Fruit fly (Drosophila melanogaster) whole organism, embryonic: ENCODE results near the gene CG10383.
A peak's percentile ranks its signal among the peaks of the same experiment; 100 is the strongest.

Source experiments
- CG10209 ChIP-seq: fragments of 200-800 bp; sonication (Bioruptor generic); optimal IDR thresholded peaks from 3 replicates; lab custom pipeline; 2017; ENCODE audit warnings: missing biosample characterization, mild to moderate bottlenecking, missing genetic modification characterization, missing genetic modification reagents
- CG1024 ChIP-seq: fragments of 200-800 bp; sonication (Bioruptor generic); IDR thresholded peaks from 2 replicates; pipeline ENCODE4 v1.3.6; 2022; ENCODE audit warnings: missing biosample characterization, missing genetic modification characterization
- CG10321 ChIP-seq: fragments of 200-800 bp; sonication (Bioruptor generic); IDR thresholded peaks from 2 replicates; pipeline ENCODE4 v1.3.6; 2022; ENCODE audit warnings: missing biosample characterization, missing genetic modification characterization
- CG11093 ChIP-seq: fragments of 200-800 bp; sonication (Bioruptor generic); IDR thresholded peaks from 3 replicates; pipeline ENCODE4 v1.3.6; 2022; ENCODE audit warnings: missing biosample characterization, missing genetic modification characterization
- CG11247 ChIP-seq: fragments of 200-800 bp; sonication (Bioruptor generic); IDR thresholded peaks from 2 replicates; pipeline ENCODE4 v1.3.6; 2022; ENCODE audit warnings: missing biosample characterization, missing genetic modification characterization
- CG11398 ChIP-seq: fragments of 200-800 bp; sonication (Bioruptor generic); optimal IDR thresholded peaks from 2 replicates; lab custom pipeline; 2016; ENCODE audit warnings: missing biosample characterization, missing genetic modification characterization
- CG11695 ChIP-seq: fragments of 200-800 bp; sonication (Bioruptor generic); IDR thresholded peaks from 3 replicates; pipeline ENCODE4 v1.3.6; 2022; ENCODE audit warnings: missing biosample characterization, missing genetic modification characterization
- CG12155 ChIP-seq: fragments of 200-800 bp; sonication (Bioruptor generic); optimal IDR thresholded peaks from 3 replicates; lab custom pipeline; 2016; ENCODE audit warnings: missing biosample characterization, missing genetic modification characterization
- CG12236 ChIP-seq: fragments of 200-800 bp; sonication (Bioruptor generic); optimal IDR thresholded peaks from 2 replicates; lab custom pipeline; 2016; ENCODE audit warnings: missing biosample characterization, missing genetic modification characterization
- CG14014 ChIP-seq: fragments of 200-800 bp; sonication (Bioruptor generic); IDR thresholded peaks from 2 replicates; pipeline ENCODE4 v1.3.6; 2022; ENCODE audit warnings: missing biosample characterization, missing genetic modification characterization
- CG15696 ChIP-seq: fragments of 200-800 bp; sonication (Bioruptor generic); optimal IDR thresholded peaks from 2 replicates; lab custom pipeline; 2019; ENCODE audit warnings: missing biosample characterization, mild to moderate bottlenecking, missing genetic modification characterization, moderate library complexity
- CG18764 ChIP-seq: fragments of 200-800 bp; sonication (Bioruptor generic); optimal IDR thresholded peaks from 3 replicates; lab custom pipeline; 2016; ENCODE audit warnings: missing biosample characterization, missing genetic modification characterization
- CG2129 ChIP-seq: fragments of 200-800 bp; sonication (Bioruptor generic); IDR thresholded peaks from 2 replicates; pipeline ENCODE4 v1.3.6; 2022; ENCODE audit warnings: missing biosample characterization, missing genetic modification characterization; ENCODE audit not compliant: partially characterized antibody
- CG2889 ChIP-seq: fragments of 200-800 bp; sonication (Bioruptor generic); IDR thresholded peaks from 3 replicates; pipeline ENCODE4 v1.3.6; 2022; ENCODE audit warnings: missing biosample characterization, missing genetic modification characterization
- CG30431 ChIP-seq: fragments of 200-800 bp; sonication (Bioruptor generic); optimal IDR thresholded peaks from 2 replicates; lab custom pipeline; 2017; ENCODE audit warnings: missing biosample characterization, missing genetic modification characterization
- CG3726 ChIP-seq: fragments of 200-800 bp; sonication (Bioruptor generic); IDR thresholded peaks from 3 replicates; pipeline ENCODE4, ENCODE4 v1.3.6; 2022; ENCODE audit warnings: missing biosample characterization, missing genetic modification characterization
- CG8290 ChIP-seq, 3 experiments: fragments of 200-800 bp; sonication (Bioruptor generic); optimal IDR thresholded peaks; 2 replicates each; lab custom pipeline; 2016 to 2019; ENCODE audit warnings: missing biosample characterization in 3 of 3, missing genetic modification characterization in 3 of 3, mild to moderate bottlenecking in 2 of 3, moderate library complexity in 1 of 3
- CG9609 ChIP-seq: fragments of 200-800 bp; sonication (Bioruptor generic); optimal IDR thresholded peaks from 3 replicates; lab custom pipeline; 2016; ENCODE audit warnings: missing biosample characterization, missing genetic modification characterization
- CG9727 ChIP-seq: fragments of 200-800 bp; sonication (Bioruptor generic); optimal IDR thresholded peaks from 3 replicates; lab custom pipeline; 2017; ENCODE audit warnings: missing biosample characterization, mild to moderate bottlenecking, missing genetic modification characterization
- Dref ChIP-seq: fragments of 200-800 bp; sonication (Bioruptor generic); IDR thresholded peaks from 2 replicates; pipeline ENCODE4 v1.3.6; 2022; ENCODE audit warnings: missing biosample characterization, missing genetic modification characterization
- Ets97D ChIP-seq: fragments of 200-800 bp; sonication (Bioruptor generic); optimal IDR thresholded peaks from 3 replicates; lab custom pipeline; 2016; ENCODE audit warnings: missing biosample characterization, missing genetic modification characterization
- Fer1 ChIP-seq: fragments of 200-800 bp; sonication (Bioruptor generic); optimal IDR thresholded peaks from 2 replicates; lab custom pipeline; 2017; ENCODE audit warnings: missing biosample characterization, mild to moderate bottlenecking, missing genetic modification characterization
- HHEX ChIP-seq: fragments of 200-800 bp; sonication (Bioruptor generic); optimal IDR thresholded peaks from 3 replicates; lab custom pipeline; 2017; ENCODE audit warnings: missing biosample characterization, mild to moderate bottlenecking, missing genetic modification characterization, missing genetic modification reagents
- HmgZ ChIP-seq: fragments of 200-800 bp; sonication (Bioruptor generic); optimal IDR thresholded peaks from 2 replicates; lab custom pipeline; 2018; ENCODE audit warnings: missing biosample characterization, mild to moderate bottlenecking, missing genetic modification characterization
- Mrtf ChIP-seq: fragments of 200-800 bp; sonication (Bioruptor generic); IDR thresholded peaks from 3 replicates; pipeline ENCODE4 v1.3.6; 2022; ENCODE audit warnings: missing biosample characterization, missing genetic modification characterization
- NK7.1 ChIP-seq: fragments of 200-800 bp; sonication (Bioruptor generic); optimal IDR thresholded peaks from 3 replicates; lab custom pipeline; 2016; ENCODE audit warnings: missing biosample characterization, missing genetic modification characterization
- Sox100B ChIP-seq: fragments of 200-800 bp; sonication (Bioruptor generic); optimal IDR thresholded peaks from 3 replicates; lab custom pipeline; 2018; ENCODE audit warnings: missing biosample characterization, mild to moderate bottlenecking, missing genetic modification characterization
- Tbp ChIP-seq: fragments of >200 bp; optimal IDR thresholded peaks from 2 replicates; lab custom pipeline; 2018; ENCODE audit warnings: missing biosample characterization, missing genetic modification characterization
- Vsx1 ChIP-seq: fragments of 200-800 bp; sonication (Bioruptor generic); optimal IDR thresholded peaks from 2 replicates; lab custom pipeline; 2017; ENCODE audit warnings: missing biosample characterization, mild to moderate bottlenecking, missing genetic modification characterization, missing genetic modification reagents
- YL-1 ChIP-seq: fragments of 200-800 bp; sonication (Bioruptor generic); optimal IDR thresholded peaks from 3 replicates; lab custom pipeline; 2017; ENCODE audit warnings: missing biosample characterization, mild to moderate bottlenecking, missing genetic modification characterization
- cg ChIP-seq: fragments of 200-800 bp; sonication (Bioruptor generic); optimal IDR thresholded peaks from 3 replicates; lab custom pipeline; 2019; ENCODE audit warnings: missing biosample characterization, mild to moderate bottlenecking, missing genetic modification characterization, moderate library complexity
- crol ChIP-seq: fragments of 200-800 bp; sonication (Bioruptor generic); IDR thresholded peaks from 2 replicates; pipeline ENCODE4 v1.3.6; 2022; ENCODE audit warnings: missing biosample characterization, missing genetic modification characterization
- cwo ChIP-seq: fragments of 200-800 bp; sonication (Bioruptor generic); optimal IDR thresholded peaks from 3 replicates; lab custom pipeline; 2017; ENCODE audit warnings: missing biosample characterization, missing genetic modification characterization, mild to moderate bottlenecking, moderate library complexity, missing genetic modification reagents
- emc ChIP-seq: fragments of 200-800 bp; sonication (Bioruptor generic); optimal IDR thresholded peaks from 2 replicates; lab custom pipeline; 2016; ENCODE audit warnings: missing biosample characterization, missing genetic modification characterization
- ewg ChIP-seq: fragments of 200-800 bp; sonication (Bioruptor generic); optimal IDR thresholded peaks from 3 replicates; lab custom pipeline; 2017; ENCODE audit warnings: mild to moderate bottlenecking, missing biosample characterization, missing genetic modification reagents, missing genetic modification characterization
- exex ChIP-seq: fragments of 200-800 bp; sonication (Bioruptor generic); optimal IDR thresholded peaks from 4 replicates; lab custom pipeline; 2018; ENCODE audit warnings: missing biosample characterization, mild to moderate bottlenecking, missing genetic modification characterization, moderate library complexity
- grau ChIP-seq: fragments of 200-800 bp; optimal IDR thresholded peaks from 3 replicates; lab custom pipeline; 2019; ENCODE audit warnings: missing biosample characterization, mild to moderate bottlenecking, missing genetic modification characterization, moderate library complexity
- hth ChIP-seq: fragments of >200 bp; optimal IDR thresholded peaks from 2 replicates; lab custom pipeline; 2017; ENCODE audit warnings: inconsistent platforms
- lola ChIP-seq, 3 experiments: fragments of >200 bp in 2 of 3; fragments of 200-800 bp in 1 of 3; sonication (Bioruptor generic) in 1 of 3; optimal IDR thresholded peaks; 2 replicates each; lab custom pipeline; 2017 to 2019; ENCODE audit warnings: missing biosample characterization in 3 of 3, missing genetic modification characterization in 3 of 3, mild to moderate bottlenecking in 1 of 3, moderate library complexity in 1 of 3
- mirr ChIP-seq: fragments of 200-800 bp; sonication (Bioruptor generic); optimal IDR thresholded peaks from 3 replicates; lab custom pipeline; 2018; ENCODE audit warnings: missing biosample characterization, mild to moderate bottlenecking, missing genetic modification characterization
- nerfin-1 ChIP-seq: fragments of 200-800 bp; sonication (Bioruptor generic); optimal IDR thresholded peaks from 3 replicates; lab custom pipeline; 2019; ENCODE audit warnings: missing biosample characterization, mild to moderate bottlenecking, missing genetic modification characterization, moderate library complexity
- oc ChIP-seq: fragments of 200-800 bp; sonication (Bioruptor generic); optimal IDR thresholded peaks from 2 replicates; lab custom pipeline; 2018; ENCODE audit warnings: missing biosample characterization, mild to moderate bottlenecking, missing genetic modification characterization, moderate library complexity
- org-1 ChIP-seq: fragments of 200-800 bp; sonication (Bioruptor generic); optimal IDR thresholded peaks from 2 replicates; lab custom pipeline; 2017; ENCODE audit warnings: missing biosample characterization, missing genetic modification characterization
- rib ChIP-seq: fragments of 200-800 bp; sonication (Bioruptor generic); IDR thresholded peaks from 2 replicates; pipeline ENCODE4 v1.3.6; 2022; ENCODE audit warnings: missing biosample characterization, missing genetic modification characterization
- sens ChIP-seq: fragments of 200-800 bp; sonication (Bioruptor generic); peaks from one replicate; lab custom pipeline; 2016; ENCODE audit warnings: missing biosample characterization, missing genetic modification characterization
- seq ChIP-seq: fragments of 200-800 bp; sonication (Bioruptor generic); IDR thresholded peaks from 2 replicates; pipeline ENCODE4 v1.3.6; 2022; ENCODE audit warnings: missing biosample characterization, missing genetic modification characterization
- sna ChIP-seq: fragments of 200-800 bp; sonication (Bioruptor generic); IDR thresholded peaks from 2 replicates; pipeline ENCODE4 v1.3.6; 2022; ENCODE audit warnings: missing biosample characterization, missing genetic modification characterization; ENCODE audit not compliant: partially characterized antibody
- tgo ChIP-seq: fragments of 200-800 bp; sonication (Bioruptor generic); IDR thresholded peaks from 3 replicates; pipeline ENCODE4 v1.3.6; 2022; ENCODE audit warnings: missing biosample characterization, missing genetic modification characterization
- usp ChIP-seq: fragments of >200 bp; optimal IDR thresholded peaks from 2 replicates; lab custom pipeline; 2017; ENCODE audit warnings: missing biosample characterization, missing genetic modification characterization
- zfh1 ChIP-seq: fragments of 200-800 bp; sonication (Bioruptor generic); IDR thresholded peaks from 3 replicates; pipeline ENCODE4 v1.3.6; 2022; ENCODE audit warnings: missing biosample characterization, missing genetic modification characterization

The CG10383 gene

dm6 chr2L:18695404-18695804 is at the start of gene CG10383, which contains the start of gene CG10338 (continued):
- TF ChIP-seq emc (GFP tag; lab: Kevin White, UChicago) (peak; percentile 82), oc (tag; lab: Kevin White, UChicago) (peak; percentile 79), zfh1 (GFP tag; lab: Robert Waterston, UW) (peak; percentile 93), Tbp (GFP tag; lab: Kevin White, UChicago) (no peak), nerfin-1 (tag; lab: Kevin White, UChicago) (peak; percentile 57), CG9609 (peak; percentile 95), sna (GFP tag; lab: Robert Waterston, UW) (no peak), CG1024 (GFP tag; lab: Robert Waterston, UW) (peak; percentile 83), CG10209 (GFP tag; lab: Kevin White, UChicago) (peak; percentile 78), usp (GFP tag; lab: Kevin White, UChicago) (no peak), tgo (GFP tag; lab: Robert Waterston, UW) (peak; percentile 87), CG11247 (GFP tag; lab: Robert Waterston, UW) (peak; percentile 90), CG11093 (GFP tag; lab: Robert Waterston, UW) (peak; percentile 76; the same call in 1 of the 3 replicates), HmgZ (tag; lab: Kevin White, UChicago) (peak; percentile 90), CG12236 (GFP tag; lab: Kevin White, UChicago) (peak; percentile 79), sens (GFP tag; lab: Kevin White, UChicago) (peak; percentile 96), CG18764 (peak; percentile 62), cwo (GFP tag; lab: Kevin White, UChicago) (peak; percentile 80), mirr (GFP tag; lab: Kevin White, UChicago) (peak; percentile 41), CG12155 (peak; percentile 92), NK7.1 (GFP tag; lab: Kevin White, UChicago) (peak; percentile 73), Dref (GFP tag; lab: Robert Waterston, UW) (peak; percentile 38; the same call in 1 of the 2 replicates), CG2129 (GFP tag; lab: Robert Waterston, UW) (no peak), CG2889 (peak; percentile 83), cg (no peak), YL-1 (GFP tag; lab: Kevin White, UChicago) (peak; percentile 80), seq (peak; percentile 84), CG14014 (peak; percentile 88), lola (GFP tag; optimal IDR thresholded peaks at IDR 0.05; lab: Kevin White, UChicago) (peak in 1 of 3 experiments; percentile 60), Ets97D (GFP tag; lab: Kevin White, UChicago) (peak; percentile 88), CG15696 (tag; lab: Kevin White, UChicago) (peak; percentile 20), CG30431 (peak; percentile 72), rib (GFP tag; lab: Robert Waterston, UW) (peak; percentile 85), CG11695 (GFP tag; lab: Robert Waterston, UW) (peak; percentile 75), org-1 (GFP tag; lab: Kevin White, UChicago) (peak; percentile 57), crol (peak; percentile 43; the same call in 1 of the 2 replicates), Sox100B (GFP tag; lab: Kevin White, UChicago) (peak; percentile 41), HHEX (GFP tag; lab: Kevin White, UChicago) (peak; percentile 65), hth (lab: Kevin White, UChicago) (no peak), Fer1 (GFP tag; lab: Kevin White, UChicago) (peak; percentile 81), grau (tag; lab: Kevin White, UChicago) (peak; percentile 78), CG8290 (GFP tag; optimal IDR thresholded peaks at IDR 0.05; lab: Kevin White, UChicago) (peak; percentile 48), CG8290 (tag; optimal IDR thresholded peaks at IDR 0.05; lab: Kevin White, UChicago) (peak in 1 of 2 experiments; percentile 94), CG10321 (GFP tag; lab: Robert Waterston, UW) (peak; percentile 75), CG3726 (GFP tag; lab: Robert Waterston, UW) (peak; percentile 79; the same call in 1 of the 3 replicates), CG9727 (GFP tag; lab: Kevin White, UChicago) (peak; percentile 80), CG11398 (GFP tag; lab: Kevin White, UChicago) (peak; percentile 77), Vsx1 (GFP tag; lab: Kevin White, UChicago) (peak; percentile 60), Mrtf (peak; percentile 83), ewg (GFP tag; lab: Kevin White, UChicago) (peak; percentile 72), exex (tag; lab: Kevin White, UChicago) (peak; percentile 59)
